Worm (Caenorhabditis elegans): ENCODE measurements around the gene ent-7.

ent-7 gene

ce11 chrIV:10056138-10056537 lies 39.1 kb downstream of the ent-7 start, which contains the start of gene T04B2.7:
TSS of gene T04B2.7 (minus strand) at chrIV:10056238.
- no peak for TF ChIP-seq irx-1 (tag; optimal IDR thresholded peaks at IDR 0.05)
- TF ChIP-seq nhr-84 (tag; optimal IDR thresholded peaks at IDR 0.05), result no peak
- no peak for TF ChIP-seq jun-1 (tag; optimal IDR thresholded peaks at IDR 0.05)
- no peak for TF ChIP-seq nhr-90 (tag; optimal IDR thresholded peaks at IDR 0.05; ENCODE audit: poor library complexity)
- TF ChIP-seq Y116A8C.19 (tag; optimal IDR thresholded peaks at IDR 0.05; ENCODE audit: borderline replicate concordance), result no peak
- TF ChIP-seq mep-1 (tag; optimal IDR thresholded peaks at IDR 0.05), result no peak
- TF ChIP-seq ztf-11 (tag; optimal IDR thresholded peaks at IDR 0.05), result no peak
- no peak for TF ChIP-seq aha-1 (tag; optimal IDR thresholded peaks at IDR 0.05)
- TF ChIP-seq unc-130 (tag; optimal IDR thresholded peaks at IDR 0.05), result no peak
- TF ChIP-seq snpc-4 (tag; optimal IDR thresholded peaks at IDR 0.05), result no peak

ce11 chrIV:10059175-10059574 lies 42.1 kb downstream of the ent-7 start:
- TF ChIP-seq elt-2 (tag; optimal IDR thresholded peaks at IDR 0.05) (peak; percentile 98), lsy-2 (tag; optimal IDR thresholded peaks at IDR 0.05) (no peak), nhr-71 (tag; optimal IDR thresholded peaks at IDR 0.05) (peak; percentile 31), lin-39 (tag; optimal IDR thresholded peaks at IDR 0.05) (no peak), efl-1 (optimal IDR thresholded peaks at IDR 0.05) (no peak), efl-1 (GFP tag; optimal IDR thresholded peaks at IDR 0.05 in 1 of 2) (peak in 1 of 2 experiments; percentile 38), tlp-1 (tag; optimal IDR thresholded peaks at IDR 0.05) (peak; percentile 70), nhr-20 (tag; optimal IDR thresholded peaks at IDR 0.05) (peak; percentile 10), nhr-90 (tag; optimal IDR thresholded peaks at IDR 0.05; ENCODE audit: poor library complexity) (peak; percentile 3)

- peak; percentile 53 for TF ChIP-seq elt-2 (tag; optimal IDR thresholded peaks at IDR 0.05)
- TF ChIP-seq skn-1 (tag; optimal IDR thresholded peaks at IDR 0.05), result no peak
Observed at ce11 chrIV:10060795-10061194, 43.7 kb downstream of the ent-7 start.

- TF ChIP-seq efl-1 (optimal IDR thresholded peaks at IDR 0.05), result peak in 1 of 2 experiments; percentile 5
- peak in 1 of 2 experiments; percentile 82 for TF ChIP-seq efl-1 (GFP tag; optimal IDR thresholded peaks at IDR 0.05 in 1 of 2)
- no peak for TF ChIP-seq skn-1 (tag; optimal IDR thresholded peaks at IDR 0.05)
- TF ChIP-seq elt-2 (tag; optimal IDR thresholded peaks at IDR 0.05), result no peak
- no peak for TF ChIP-seq efl-3 (GFP tag; optimal IDR thresholded peaks at IDR 0.05)
- no peak for TF ChIP-seq nhr-19 (GFP tag; conservative IDR thresholded peaks at IDR 0.05)
- TF ChIP-seq ztf-11 (tag; optimal IDR thresholded peaks at IDR 0.05), result no peak
- no peak for TF ChIP-seq nhr-76 (tag; optimal IDR thresholded peaks at IDR 0.05)
- no peak for TF ChIP-seq sox-4 (tag; optimal IDR thresholded peaks at IDR 0.05)
- TF ChIP-seq nhr-84 (tag; optimal IDR thresholded peaks at IDR 0.05), result no peak
- no peak for TF ChIP-seq ztf-4 (tag; optimal IDR thresholded peaks at IDR 0.05)
- TF ChIP-seq lin-35 (GFP tag; optimal IDR thresholded peaks at IDR 0.05), result peak in 1 of 2 experiments; percentile 11
- TF ChIP-seq ceh-82 (tag; optimal IDR thresholded peaks at IDR 0.05), result peak in 1 of 3 experiments; percentile 56
- TF ChIP-seq dpl-1 (GFP tag; optimal IDR thresholded peaks at IDR 0.05), result peak in 1 of 3 experiments; percentile 20
- no peak for TF ChIP-seq sup-37 (GFP tag; optimal IDR thresholded peaks at IDR 0.05)
- no peak for TF ChIP-seq ceh-63 (GFP tag; optimal IDR thresholded peaks at IDR 0.05)
- no peak for TF ChIP-seq ceh-90 (tag; optimal IDR thresholded peaks at IDR 0.05)
- TF ChIP-seq fkh-10 (GFP tag; optimal IDR thresholded peaks at IDR 0.05), result peak; percentile 16
- peak; percentile 15 for TF ChIP-seq nhr-47 (tag; optimal IDR thresholded peaks at IDR 0.05)
- TF ChIP-seq aha-1 (tag; optimal IDR thresholded peaks at IDR 0.05), result no peak
- TF ChIP-seq pax-3 (tag; optimal IDR thresholded peaks at IDR 0.05), result no peak
- TF ChIP-seq mep-1 (tag; optimal IDR thresholded peaks at IDR 0.05), result no peak
- TF ChIP-seq nhr-90 (tag; optimal IDR thresholded peaks at IDR 0.05; ENCODE audit: poor library complexity), result no peak
- TF ChIP-seq zip-4 (GFP tag; optimal IDR thresholded peaks at IDR 0.05), result no peak
- peak; percentile 15 for TF ChIP-seq unc-86 (tag; optimal IDR thresholded peaks at IDR 0.05)
- no peak for TF ChIP-seq ceh-88 (GFP tag; IDR thresholded peaks at IDR 0.05)
- TF ChIP-seq aly-2 (tag; optimal IDR thresholded peaks at IDR 0.05), result no peak
- TF ChIP-seq lir-3 (tag; optimal IDR thresholded peaks at IDR 0.05; ENCODE audit: poor library complexity), result no peak
- TF ChIP-seq C34B4.2 (tag; optimal IDR thresholded peaks at IDR 0.05), result no peak
- no peak for TF ChIP-seq nhr-85 (tag)
- TF ChIP-seq egl-27 (tag; optimal IDR thresholded peaks at IDR 0.05), result no peak
- peak; percentile 51 for TF ChIP-seq nhr-71 (tag; optimal IDR thresholded peaks at IDR 0.05)
- no peak for TF ChIP-seq jun-1 (tag; optimal IDR thresholded peaks at IDR 0.05)
- no peak for TF ChIP-seq elt-3 (tag; optimal IDR thresholded peaks at IDR 0.05)
- TF ChIP-seq ceh-8 (GFP tag; optimal IDR thresholded peaks at IDR 0.05), result no peak
- no peak for TF ChIP-seq zag-1 (tag; optimal IDR thresholded peaks at IDR 0.05)
- TF ChIP-seq ces-1 (GFP tag; optimal IDR thresholded peaks at IDR 0.05), result no peak
Observed at ce11 chrIV:10062728-10063127, 45.7 kb downstream of the ent-7 start, which contains the start of gene ipla-7. TSS of gene ipla-7 (minus strand) at chrIV:10062849.
